Worm (Caenorhabditis elegans) whole organism, early embryonic: ENCODE results near the gene glr-4.

ENCODE experiments used
- aly-1 ChIP-seq: sonication (generic microtip); optimal IDR thresholded peaks from 2 replicates; lab custom pipeline; 2016; ENCODE audit warnings: missing genetic modification characterization, missing compliant biosample characterization
- ama-1 ChIP-seq: fragments of 150-350 bp; optimal IDR thresholded peaks from 2 replicates; lab custom pipeline; 2014
- ceh-13 ChIP-seq: fragments of 200-800 bp; sonication (Bioruptor generic); optimal IDR thresholded peaks from 2 replicates; lab custom pipeline; 2018; ENCODE audit warnings: mild to moderate bottlenecking, missing genetic modification characterization, missing compliant biosample characterization
- flt-1 ChIP-seq: fragments of 200-800 bp; sonication (Bioruptor generic); IDR thresholded peaks from 2 replicates; pipeline ENCODE4 v1.3.6; 2022; ENCODE audit warnings: missing genetic modification characterization, missing compliant biosample characterization
- hmbx-1 ChIP-seq: sonication (generic microtip); optimal IDR thresholded peaks from 2 replicates; lab custom pipeline; 2016; ENCODE audit warnings: mild to moderate bottlenecking, missing genetic modification characterization, missing compliant biosample characterization
- hmg-4 ChIP-seq: fragments of 200-800 bp; sonication (Bioruptor generic); optimal IDR thresholded peaks from 2 replicates; lab custom pipeline; 2018; ENCODE audit warnings: mild to moderate bottlenecking, missing genetic modification characterization, missing compliant biosample characterization
- pes-1 ChIP-seq: fragments of 200-800 bp; sonication (Bioruptor generic); IDR thresholded peaks from 2 replicates; pipeline ENCODE4 v1.3.6; 2022; ENCODE audit warnings: missing genetic modification reagents, missing genetic modification characterization, missing compliant biosample characterization
- sea-1 ChIP-seq: fragments of 200-800 bp; sonication (Bioruptor generic); conservative IDR thresholded peaks from 2 replicates; pipeline ENCODE4 v1.3.6; 2022; ENCODE audit warnings: missing genetic modification characterization, missing compliant biosample characterization

DNA sequence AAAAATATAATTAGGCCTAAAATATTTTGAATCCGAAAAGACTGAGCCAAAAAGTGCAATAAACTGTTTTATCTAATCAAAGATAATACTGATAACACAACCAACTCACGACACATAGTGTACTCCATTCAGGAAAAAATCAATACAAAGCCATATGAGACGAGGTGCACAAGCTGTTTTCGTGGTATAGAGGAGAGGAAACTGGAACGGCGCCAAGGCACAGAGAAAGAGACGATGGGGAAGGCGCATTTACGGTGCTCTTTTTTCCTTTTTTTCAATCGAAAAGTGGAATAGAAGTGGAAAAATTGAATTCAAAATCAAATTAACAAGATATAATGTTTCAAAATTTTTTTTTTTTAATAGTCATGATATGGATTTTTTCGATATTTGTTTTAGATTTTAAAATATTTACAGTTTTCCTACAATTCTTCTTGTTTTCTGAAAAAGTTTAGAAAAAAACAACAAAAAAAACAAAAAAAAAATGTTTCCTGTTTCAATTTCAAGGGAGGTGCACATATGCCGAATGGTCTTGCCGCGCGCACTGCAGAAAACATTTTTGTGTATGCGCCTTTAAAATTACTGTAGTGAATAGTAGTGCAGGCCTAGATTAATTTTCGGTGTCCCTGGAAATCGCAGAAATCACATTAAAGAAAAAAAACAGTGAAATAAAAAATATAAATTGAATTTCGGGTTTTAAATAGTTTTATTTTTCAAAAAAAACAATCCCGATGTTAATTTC is 35.6 kb downstream of the glr-4 start, which contains the start of gene B0228.7:
- TF ChIP-seq flt-1 (GFP tag; lab: Robert Waterston, UW), result no peak
- no peak for TF ChIP-seq ama-1 (lab: Kevin White, UChicago)
- no peak for TF ChIP-seq hmbx-1 (tag; lab: Kevin White, UChicago)
- TF ChIP-seq pes-1, result no peak
- TF ChIP-seq hmg-4 (GFP tag; lab: Kevin White, UChicago), result no peak
- no peak for TF ChIP-seq aly-1
- no peak for TF ChIP-seq sea-1
- TF ChIP-seq ceh-13 (GFP tag; lab: Kevin White, UChicago), result no peak
